Worm (Caenorhabditis elegans) whole organism, young adult: ENCODE measurements around the gene gln-1.

Experiments used
- F10E7.11 ChIP-seq: sonication (generic microtip); optimal IDR thresholded peaks from 2 replicates; lab custom pipeline; 2017; ENCODE audit warnings: mild to moderate bottlenecking, missing genetic modification characterization, moderate library complexity, missing compliant biosample characterization
- F55B11.4 ChIP-seq: sonication (generic microtip); optimal IDR thresholded peaks from 2 replicates; lab custom pipeline; 2016; ENCODE audit warnings: missing compliant biosample characterization, missing genetic modification characterization, borderline replicate concordance; ENCODE audit not compliant: insufficient read depth
- F57A8.1 ChIP-seq: fragments of 200-800 bp; sonication (Bioruptor generic); optimal IDR thresholded peaks from 2 replicates; lab custom pipeline; 2018; ENCODE audit warnings: mild to moderate bottlenecking, missing genetic modification characterization, moderate library complexity, missing compliant biosample characterization
- T07F8.4 ChIP-seq: sonication (generic microtip); optimal IDR thresholded peaks from 2 replicates; lab custom pipeline; 2016; ENCODE audit warnings: mild to moderate bottlenecking, missing genetic modification characterization, moderate library complexity, missing compliant biosample characterization
- ama-1 ChIP-seq, 3 experiments: fragments of 150-350 bp in 1 of 3; sonication (generic microtip) in 2 of 3; optimal IDR thresholded peaks; 2 replicates each; lab custom pipeline; 2014 to 2018; ENCODE audit warnings: missing biosample characterization in 2 of 3, missing genetic modification characterization in 2 of 3, missing genetic modification reagents in 2 of 3
- cebp-1 ChIP-seq, 2 experiments: fragments of 200-800 bp in 1 of 2; sonication (Bioruptor generic) in 1 of 2; sonication (generic microtip) in 1 of 2; IDR thresholded peaks in 1 of 2; optimal IDR thresholded peaks in 1 of 2; 2 replicates each; pipeline versions ENCODE4 v1.3.6 to Lab custom; 2017 to 2022; ENCODE audit warnings: missing compliant biosample characterization in 2 of 2, missing genetic modification characterization in 2 of 2, mild to moderate bottlenecking in 1 of 2, missing genetic modification reagents in 1 of 2, moderate library complexity in 1 of 2
- ceh-27 ChIP-seq: fragments of 200-800 bp; sonication (Bioruptor generic); optimal IDR thresholded peaks from 2 replicates; lab custom pipeline; 2018; ENCODE audit warnings: mild to moderate bottlenecking, missing genetic modification characterization, moderate library complexity, missing compliant biosample characterization
- die-1 ChIP-seq: sonication (generic microtip); optimal IDR thresholded peaks from 2 replicates; lab custom pipeline; 2016; ENCODE audit warnings: missing genotype, mild to moderate bottlenecking, missing genetic modification characterization, missing compliant biosample characterization
- dox-1 ChIP-seq: fragments of 200-800 bp; sonication (Bioruptor generic); IDR thresholded peaks from 2 replicates; pipeline ENCODE4 v1.3.6; 2022; ENCODE audit warnings: missing genetic modification reagents, missing genetic modification characterization, missing compliant biosample characterization
- dpff-1 ChIP-seq: sonication (generic microtip); optimal IDR thresholded peaks from 2 replicates; lab custom pipeline; 2017; ENCODE audit warnings: mild to moderate bottlenecking, missing genetic modification characterization, missing compliant biosample characterization
- egrh-3 ChIP-seq: fragments of 200-800 bp; sonication (Bioruptor generic); IDR thresholded peaks from 2 replicates; pipeline ENCODE4 v1.3.6; 2022; ENCODE audit warnings: missing genetic modification reagents, missing genetic modification characterization, missing compliant biosample characterization
- ets-4 ChIP-seq: fragments of 200-800 bp; sonication (Bioruptor generic); optimal IDR thresholded peaks from 2 replicates; lab custom pipeline; 2018; ENCODE audit warnings: mild to moderate bottlenecking, missing genetic modification characterization, missing compliant biosample characterization
- fkh-3 ChIP-seq: sonication (generic microtip); optimal IDR thresholded peaks from 2 replicates; lab custom pipeline; 2016; ENCODE audit warnings: mild to moderate bottlenecking, missing genetic modification characterization, missing compliant biosample characterization
- gei-17 ChIP-seq: fragments of 200-800 bp; sonication (Bioruptor generic); optimal IDR thresholded peaks from 2 replicates; lab custom pipeline; 2018; ENCODE audit warnings: mild to moderate bottlenecking, missing genetic modification characterization, missing compliant biosample characterization
- hlh-26 ChIP-seq: fragments of 200-800 bp; sonication (Bioruptor generic); conservative IDR thresholded peaks from 2 replicates; pipeline ENCODE4 v1.3.6; 2022; ENCODE audit warnings: missing genetic modification reagents, missing genetic modification characterization, missing compliant biosample characterization
- let-526 ChIP-seq: fragments of 200-800 bp; sonication (Bioruptor generic); IDR thresholded peaks from 2 replicates; pipeline ENCODE4 v1.3.6; 2022; ENCODE audit warnings: missing genetic modification reagents, missing genetic modification characterization, missing compliant biosample characterization
- let-607 ChIP-seq, 2 experiments: fragments of 200-800 bp in 1 of 2; sonication (Bioruptor generic) in 1 of 2; sonication (generic microtip) in 1 of 2; optimal IDR thresholded peaks; 2 replicates each; lab custom pipeline; 2016 to 2018; ENCODE audit warnings: mild to moderate bottlenecking in 2 of 2, missing compliant biosample characterization in 2 of 2, missing genetic modification characterization in 2 of 2, moderate library complexity in 2 of 2, missing genotype in 1 of 2
- lin-40 ChIP-seq: sonication (generic microtip); optimal IDR thresholded peaks from 2 replicates; lab custom pipeline; 2016; ENCODE audit warnings: missing genetic modification characterization, mild to moderate bottlenecking, missing compliant biosample characterization, missing genotype, missing genetic modification reagents
- mcd-1 ChIP-seq: fragments of 200-800 bp; sonication (Bioruptor generic); IDR thresholded peaks from 2 replicates; pipeline ENCODE4 v1.3.6; 2022; ENCODE audit warnings: missing genetic modification reagents, missing genetic modification characterization, missing compliant biosample characterization
- mxl-1 ChIP-seq: sonication (generic microtip); optimal IDR thresholded peaks from 2 replicates; lab custom pipeline; 2016; ENCODE audit warnings: missing genetic modification characterization, missing compliant biosample characterization
- nfya-1 ChIP-seq: sonication (generic microtip); optimal IDR thresholded peaks from 2 replicates; lab custom pipeline; 2017; ENCODE audit warnings: antibody characterized with exemption, missing compliant biosample characterization, missing genetic modification characterization, borderline replicate concordance; ENCODE audit not compliant: insufficient read depth
- nfya-2 ChIP-seq: fragments of 200-800 bp; sonication (Bioruptor generic); IDR thresholded peaks from 2 replicates; pipeline ENCODE4 v1.3.6; 2022; ENCODE audit warnings: missing genetic modification reagents, missing genetic modification characterization, missing compliant biosample characterization
- nfyb-1 ChIP-seq: fragments of 200-800 bp; sonication (Bioruptor generic); IDR thresholded peaks from 2 replicates; pipeline ENCODE4 v1.3.6; 2022; ENCODE audit warnings: missing genetic modification reagents, missing genetic modification characterization, missing compliant biosample characterization
- nhr-120 ChIP-seq: fragments of 200-800 bp; sonication (Bioruptor generic); IDR thresholded peaks from 2 replicates; pipeline ENCODE4 v1.3.6; 2022; ENCODE audit warnings: missing genetic modification characterization, missing compliant biosample characterization
- nhr-80 ChIP-seq: sonication (generic microtip); optimal IDR thresholded peaks from 2 replicates; lab custom pipeline; 2016; ENCODE audit warnings: missing genetic modification characterization, missing compliant biosample characterization
- nhr-90 ChIP-seq: sonication (generic microtip); optimal IDR thresholded peaks from 2 replicates; lab custom pipeline; 2016; ENCODE audit warnings: missing genotype, mild to moderate bottlenecking, missing genetic modification characterization, missing compliant biosample characterization
- pbrm-1 ChIP-seq: fragments of 200-800 bp; sonication (Bioruptor generic); IDR thresholded peaks from 2 replicates; pipeline ENCODE4 v1.3.6; 2022; ENCODE audit warnings: missing genetic modification reagents, missing genetic modification characterization, missing compliant biosample characterization
- repo-1 ChIP-seq: sonication (generic microtip); optimal IDR thresholded peaks from 2 replicates; lab custom pipeline; 2017; ENCODE audit warnings: mild to moderate bottlenecking, missing genetic modification characterization, missing compliant biosample characterization
- sea-2 ChIP-seq: fragments of 200-800 bp; sonication (Bioruptor generic); IDR thresholded peaks from 2 replicates; pipeline ENCODE4 v1.3.6; 2022; ENCODE audit warnings: missing genetic modification characterization, missing compliant biosample characterization
- snpc-4 ChIP-seq, 5 experiments: fragments of 150-350 bp in 1 of 5; sonication (generic microtip) in 4 of 5; optimal IDR thresholded peaks; 2 replicates each; lab custom pipeline; 2014 to 2018; ENCODE audit warnings: missing genetic modification characterization in 5 of 5, missing biosample characterization in 3 of 5, antibody characterized with exemption in 2 of 5, mild to moderate bottlenecking in 2 of 5, missing compliant biosample characterization in 2 of 5, missing genotype in 2 of 5, moderate library complexity in 2 of 5, missing genetic modification reagents in 1 of 5
- tbp1 ChIP-seq: fragments of 200-800 bp; sonication (Bioruptor generic); optimal IDR thresholded peaks from 2 replicates; lab custom pipeline; 2018; ENCODE audit warnings: mild to moderate bottlenecking, missing genetic modification characterization, missing compliant biosample characterization
- unc-130 ChIP-seq: sonication (generic microtip); optimal IDR thresholded peaks from 2 replicates; lab custom pipeline; 2016; ENCODE audit warnings: missing genetic modification reagents, missing genetic modification characterization, missing compliant biosample characterization
- zfh-2 ChIP-seq: fragments of 200-800 bp; sonication (Bioruptor generic); conservative IDR thresholded peaks from 2 replicates; pipeline ENCODE4 v1.3.6; 2022; ENCODE audit warnings: missing genetic modification reagents, missing genetic modification characterization, missing compliant biosample characterization
- ztf-28 ChIP-seq: fragments of 200-800 bp; sonication (Bioruptor generic); IDR thresholded peaks from 2 replicates; pipeline ENCODE4 v1.3.6; 2022; ENCODE audit warnings: missing genetic modification reagents, missing genetic modification characterization, missing compliant biosample characterization
- ztf-3 ChIP-seq: fragments of 200-800 bp; sonication (Bioruptor generic); optimal IDR thresholded peaks from 2 replicates; lab custom pipeline; 2018; ENCODE audit warnings: mild to moderate bottlenecking, missing genetic modification characterization, missing compliant biosample characterization
- ztf-6 ChIP-seq: fragments of 200-800 bp; sonication (Bioruptor generic); IDR thresholded peaks from 2 replicates; pipeline ENCODE4 v1.3.6; 2022; ENCODE audit warnings: missing genetic modification reagents, missing genetic modification characterization, missing compliant biosample characterization

gln-1 gene

ce11 chrX:6091967-6092366, 33.9 kb downstream of the gln-1 start, which contains the start of gene hsp-3 (continued):
- peak; percentile 31 for TF ChIP-seq fkh-3 (tag; lab: Kevin White, UChicago)
- TF ChIP-seq ztf-28 (GFP tag; lab: Robert Waterston, UW): 0 out of 2 replicates have a peak, but pooled peaks have one; percentile 62
- TF ChIP-seq F57A8.1: no peak
- peak; percentile 97 for TF ChIP-seq nhr-90
- peak; percentile 36 for TF ChIP-seq T07F8.4
- TF ChIP-seq nfya-1 (tag; lab: Kevin White, UChicago): no peak
- TF ChIP-seq cebp-1 (GFP tag; IDR thresholded peaks at IDR 0.05; lab: Robert Waterston, UW): peak; percentile 84
- TF ChIP-seq cebp-1 (tag; optimal IDR thresholded peaks at IDR 0.05; lab: Kevin White, UChicago): peak; percentile 93
- peak; percentile 85 for TF ChIP-seq gei-17 (GFP tag; lab: Kevin White, UChicago)
- peak; percentile 99 for TF ChIP-seq ets-4
- peak; percentile 85 for TF ChIP-seq ztf-6 (GFP tag; lab: Robert Waterston, UW)
- TF ChIP-seq nfya-2 (GFP tag; lab: Robert Waterston, UW): peak; percentile 99
- TF ChIP-seq nhr-120 (GFP tag; lab: Robert Waterston, UW): no peak
- TF ChIP-seq let-526 (GFP tag; lab: Robert Waterston, UW): peak; percentile 92
- TF ChIP-seq ama-1 (optimal IDR thresholded peaks at IDR 0.05; lab: Kevin White, UChicago): no peak
- TF ChIP-seq ama-1 (GFP tag; optimal IDR thresholded peaks at IDR 0.05; lab: Kevin White, UChicago): no peak
- peak; percentile 94 for TF ChIP-seq egrh-3
- TF ChIP-seq let-607 (tag; optimal IDR thresholded peaks at IDR 0.05; lab: Kevin White, UChicago): peak; percentile 100
- no peak for TF ChIP-seq dpff-1
- TF ChIP-seq F55B11.4 (tag; lab: Kevin White, UChicago): no peak
- no peak for TF ChIP-seq hlh-26

ce11 chrX:6092533-6092932, 34.5 kb downstream of the gln-1 start:
- TF ChIP-seq die-1 (no peak), ama-1 (optimal IDR thresholded peaks at IDR 0.05; lab: Kevin White, UChicago) (peak; percentile 36), ama-1 (GFP tag; optimal IDR thresholded peaks at IDR 0.05; lab: Kevin White, UChicago) (no peak)

- TF ChIP-seq dox-1 (GFP tag; lab: Robert Waterston, UW) (peak; percentile 28; the same call in 1 of the 2 replicates), nhr-80 (tag; lab: Kevin White, UChicago) (peak; percentile 66), snpc-4 (GFP tag; optimal IDR thresholded peaks at IDR 0.05; lab: Kevin White, UChicago) (no peak), snpc-4 (tag; optimal IDR thresholded peaks at IDR 0.05; lab: Kevin White, UChicago) (peak in 1 of 4 experiments; percentile 4), unc-130 (GFP tag; lab: Kevin White, UChicago) (no peak), let-607 (tag; optimal IDR thresholded peaks at IDR 0.05; lab: Kevin White, UChicago) (peak in 1 of 2 experiments; percentile 33), F10E7.11 (tag; lab: Kevin White, UChicago) (no peak), nfyb-1 (GFP tag; lab: Robert Waterston, UW) (peak; percentile 69), mcd-1 (peak; percentile 29; the same call in 1 of the 2 replicates)
These were observed 35.0 kb downstream of the gln-1 start, which contains the start of gene C15H9.5 for ce11 chrX:6093046-6093445. Gene C15H9.5, plus strand, starts transcription at chrX:6093300.

ce11 chrX:6097551-6097950, 39.5 kb downstream of the gln-1 start, which contains the start of gene C15H9.4:
Gene C15H9.4, plus strand, starts transcription at chrX:6097643.
- TF ChIP-seq ceh-27 (GFP tag; lab: Kevin White, UChicago) (peak; percentile 51), repo-1 (tag; lab: Kevin White, UChicago) (peak; percentile 35), dox-1 (GFP tag; lab: Robert Waterston, UW) (0 out of 2 replicates have a peak, but pooled peaks have one; percentile 22), zfh-2 (GFP tag; lab: Robert Waterston, UW) (peak; percentile 31; the same call in 1 of the 2 replicates), sea-2 (no peak), ztf-3 (no peak), mcd-1 (0 out of 2 replicates have a peak, but pooled peaks have one; percentile 8), nfyb-1 (GFP tag; lab: Robert Waterston, UW) (peak; percentile 71; the same call in 1 of the 2 replicates), mxl-1 (tag; lab: Kevin White, UChicago) (no peak), egrh-3 (no peak), lin-40 (tag; lab: Kevin White, UChicago) (peak; percentile 2), pbrm-1 (GFP tag; lab: Robert Waterston, UW) (0 out of 2 replicates have a peak, but pooled peaks have one; percentile 29), cebp-1 (GFP tag; IDR thresholded peaks at IDR 0.05; lab: Robert Waterston, UW) (no peak), cebp-1 (tag; optimal IDR thresholded peaks at IDR 0.05; lab: Kevin White, UChicago) (peak; percentile 56), tbp1 (GFP tag; lab: Kevin White, UChicago) (peak; percentile 26)
